Fruit fly (Drosophila melanogaster) whole organism, embryonic: ENCODE data around the gene CG43156.
A peak's percentile ranks its signal among the peaks of the same experiment; 100 is the strongest.

ENCODE experiments used
- Atf6 ChIP-seq: fragments of 200-800 bp; sonication (Bioruptor generic); IDR thresholded peaks from 2 replicates; pipeline ENCODE4 v1.3.6; 2022; ENCODE audit warnings: missing biosample characterization, missing genetic modification characterization
- Awh ChIP-seq: fragments of 200-800 bp; sonication (Bioruptor generic); IDR thresholded peaks from 2 replicates; pipeline ENCODE4, ENCODE4 v1.3.6; 2022; ENCODE audit warnings: missing biosample characterization, missing genetic modification characterization
- CG10147 ChIP-seq: fragments of 200-800 bp; sonication (Bioruptor generic); optimal IDR thresholded peaks from 2 replicates; lab custom pipeline; 2019; ENCODE audit warnings: missing biosample characterization, mild to moderate bottlenecking, missing genetic modification characterization, moderate library complexity
- CG11093 ChIP-seq: fragments of 200-800 bp; sonication (Bioruptor generic); IDR thresholded peaks from 3 replicates; pipeline ENCODE4 v1.3.6; 2022; ENCODE audit warnings: missing biosample characterization, missing genetic modification characterization
- CG11695 ChIP-seq: fragments of 200-800 bp; sonication (Bioruptor generic); IDR thresholded peaks from 3 replicates; pipeline ENCODE4 v1.3.6; 2022; ENCODE audit warnings: missing biosample characterization, missing genetic modification characterization
- CG13624 ChIP-seq: fragments of 200-800 bp; sonication (Bioruptor generic); optimal IDR thresholded peaks from 2 replicates; lab custom pipeline; 2016; ENCODE audit warnings: missing biosample characterization, missing genetic modification characterization
- CG14050 ChIP-seq: fragments of 200-800 bp; sonication (Bioruptor generic); IDR thresholded peaks from 3 replicates; pipeline ENCODE4 v1.3.6; 2022; ENCODE audit warnings: missing biosample characterization, missing genetic modification characterization
- CG15269 ChIP-seq: fragments of 200-800 bp; sonication (Bioruptor generic); optimal IDR thresholded peaks from 2 replicates; lab custom pipeline; 2018; ENCODE audit warnings: missing biosample characterization, mild to moderate bottlenecking, missing genetic modification characterization, moderate library complexity
- CG2120 ChIP-seq: fragments of 200-800 bp; sonication (Bioruptor generic); optimal IDR thresholded peaks from 3 replicates; lab custom pipeline; 2016; ENCODE audit warnings: missing biosample characterization, missing genetic modification characterization
- CG2199 ChIP-seq: fragments of 200-800 bp; sonication (Bioruptor generic); IDR thresholded peaks from 3 replicates; pipeline ENCODE4 v1.3.6; 2022; ENCODE audit warnings: missing biosample characterization, missing genetic modification characterization
- CG31388 ChIP-seq: fragments of 200-800 bp; sonication (Bioruptor generic); optimal IDR thresholded peaks from 2 replicates; lab custom pipeline; 2016; ENCODE audit warnings: missing biosample characterization, missing genetic modification characterization
- CG31441 ChIP-seq: fragments of 200-800 bp; sonication (Bioruptor generic); IDR thresholded peaks from 2 replicates; pipeline ENCODE4 v1.3.6; 2022; ENCODE audit warnings: missing biosample characterization, missing genetic modification characterization
- CG32767 ChIP-seq: fragments of 200-800 bp; sonication (Bioruptor generic); IDR thresholded peaks from 2 replicates; pipeline ENCODE4 v1.3.6; 2022; ENCODE audit warnings: missing biosample characterization, missing genetic modification characterization
- CG34224 ChIP-seq: fragments of 200-800 bp; sonication (Bioruptor generic); IDR thresholded peaks from 3 replicates; pipeline ENCODE4 v1.3.6; 2022; ENCODE audit warnings: missing biosample characterization, missing genetic modification characterization; ENCODE audit not compliant: partially characterized antibody
- CG6175 ChIP-seq: fragments of 200-800 bp; sonication (Bioruptor generic); IDR thresholded peaks from 3 replicates; pipeline ENCODE4 v1.3.6; 2022; ENCODE audit warnings: missing biosample characterization, missing genetic modification characterization
- CG6813 ChIP-seq: fragments of 200-800 bp; sonication (Bioruptor generic); optimal IDR thresholded peaks from 2 replicates; lab custom pipeline; 2017; ENCODE audit warnings: missing biosample characterization, missing genetic modification characterization, mild to moderate bottlenecking, moderate library complexity, missing genetic modification reagents
- CG8388 ChIP-seq: fragments of 200-800 bp; sonication (Bioruptor generic); optimal IDR thresholded peaks from 2 replicates; lab custom pipeline; 2019; ENCODE audit warnings: missing biosample characterization, mild to moderate bottlenecking, missing genetic modification characterization, moderate library complexity
- CG8924 ChIP-seq: fragments of 200-800 bp; optimal IDR thresholded peaks from 3 replicates; lab custom pipeline; 2019; ENCODE audit warnings: missing biosample characterization, mild to moderate bottlenecking, missing genetic modification characterization, moderate library complexity
- CG9817 ChIP-seq: fragments of 200-800 bp; sonication (Bioruptor generic); optimal IDR thresholded peaks from 2 replicates; lab custom pipeline; 2018; ENCODE audit warnings: missing biosample characterization, mild to moderate bottlenecking, missing genetic modification characterization, moderate library complexity
- Dref ChIP-seq: fragments of 200-800 bp; sonication (Bioruptor generic); IDR thresholded peaks from 2 replicates; pipeline ENCODE4 v1.3.6; 2022; ENCODE audit warnings: missing biosample characterization, missing genetic modification characterization
- Gug ChIP-seq: fragments of 200-800 bp; sonication (Bioruptor generic); IDR thresholded peaks from 4 replicates; pipeline ENCODE4 v1.3.6; 2022; ENCODE audit warnings: missing biosample characterization, missing genetic modification characterization
- Hr3 ChIP-seq: fragments of 200-800 bp; sonication (Bioruptor generic); optimal IDR thresholded peaks from 3 replicates; lab custom pipeline; 2016; ENCODE audit warnings: missing biosample characterization, missing genetic modification characterization
- Lpt ChIP-seq: fragments of >200 bp; optimal IDR thresholded peaks from 2 replicates; lab custom pipeline; 2018; ENCODE audit warnings: missing biosample characterization, missing genetic modification characterization
- MBD-R2 ChIP-seq: fragments of 200-800 bp; sonication (Bioruptor generic); IDR thresholded peaks from 2 replicates; pipeline ENCODE4 v1.3.6; 2022; ENCODE audit warnings: missing biosample characterization, missing genetic modification characterization
- Nf-YA ChIP-seq: fragments of 200-800 bp; sonication (Bioruptor generic); IDR thresholded peaks from 2 replicates; pipeline ENCODE4 v1.3.6; 2022; ENCODE audit warnings: missing biosample characterization, missing genetic modification characterization
- Oaz ChIP-seq: fragments of 200-800 bp; sonication (Bioruptor generic); IDR thresholded peaks from 2 replicates; pipeline ENCODE4 v1.3.6; 2022; ENCODE audit warnings: missing biosample characterization, missing genetic modification characterization
- Oli ChIP-seq: fragments of 200-800 bp; sonication (Bioruptor generic); optimal IDR thresholded peaks from 2 replicates; lab custom pipeline; 2018; ENCODE audit warnings: missing biosample characterization, mild to moderate bottlenecking, missing genetic modification characterization, moderate library complexity
- Pdp1 ChIP-seq, 2 experiments: fragments of 200-800 bp; sonication (Bioruptor generic); optimal IDR thresholded peaks; 3 replicates each; lab custom pipeline; 2016; ENCODE audit warnings: missing biosample characterization in 2 of 2, missing genetic modification characterization in 2 of 2, mild to moderate bottlenecking in 1 of 2, moderate library complexity in 1 of 2
- Rx ChIP-seq: fragments of 200-800 bp; sonication (Bioruptor generic); IDR thresholded peaks from 2 replicates; pipeline ENCODE4 v1.3.6; 2022; ENCODE audit warnings: missing biosample characterization, missing genetic modification characterization
- Xbp1 ChIP-seq: fragments of 200-800 bp; sonication (Bioruptor generic); optimal IDR thresholded peaks from 3 replicates; lab custom pipeline; 2016; ENCODE audit warnings: missing biosample characterization, mild to moderate bottlenecking, missing genetic modification characterization
- ara ChIP-seq: fragments of 200-800 bp; sonication (Bioruptor generic); IDR thresholded peaks from 2 replicates; pipeline ENCODE4 v1.3.6; 2022; ENCODE audit warnings: missing biosample characterization, missing genetic modification characterization
- chinmo ChIP-seq: fragments of 200-800 bp; sonication (Bioruptor generic); IDR thresholded peaks from 4 replicates; pipeline ENCODE4 v1.3.6; 2022; ENCODE audit warnings: missing biosample characterization, missing genetic modification characterization; ENCODE audit not compliant: partially characterized antibody
- ci ChIP-seq: fragments of 200-800 bp; sonication (Bioruptor generic); IDR thresholded peaks from 3 replicates; pipeline ENCODE4 v1.3.6; 2022; ENCODE audit warnings: missing biosample characterization, missing genetic modification characterization
- dpn ChIP-seq, 2 experiments: fragments of 200-800 bp; sonication (Bioruptor generic); optimal IDR thresholded peaks; 3 replicates each; lab custom pipeline; 2016; ENCODE audit warnings: missing biosample characterization in 2 of 2, missing genetic modification characterization in 2 of 2
- dysf ChIP-seq: fragments of 200-800 bp; sonication (Bioruptor generic); IDR thresholded peaks from 3 replicates; pipeline ENCODE4 v1.3.6; 2022; ENCODE audit warnings: missing biosample characterization, missing genetic modification characterization
- esg ChIP-seq: fragments of 200-800 bp; sonication (Bioruptor generic); conservative IDR thresholded peaks from 2 replicates; pipeline ENCODE4 v1.3.6; 2022; ENCODE audit warnings: missing biosample characterization, missing genetic modification characterization
- exex ChIP-seq: fragments of 200-800 bp; sonication (Bioruptor generic); optimal IDR thresholded peaks from 4 replicates; lab custom pipeline; 2018; ENCODE audit warnings: missing biosample characterization, mild to moderate bottlenecking, missing genetic modification characterization, moderate library complexity
- eyg ChIP-seq: fragments of 200-800 bp; sonication (Bioruptor generic); optimal IDR thresholded peaks from 3 replicates; lab custom pipeline; 2016; ENCODE audit warnings: missing biosample characterization, missing genetic modification characterization
- fd3F ChIP-seq: fragments of 200-800 bp; sonication (Bioruptor generic); optimal IDR thresholded peaks from 2 replicates; lab custom pipeline; 2018; ENCODE audit warnings: missing biosample characterization, mild to moderate bottlenecking, missing genetic modification characterization, moderate library complexity
- fru ChIP-seq: fragments of >200 bp; optimal IDR thresholded peaks from 2 replicates; lab custom pipeline; 2017
- gce ChIP-seq: fragments of 200-800 bp; sonication (Bioruptor generic); IDR thresholded peaks from 3 replicates; pipeline ENCODE4 v1.3.6; 2022; ENCODE audit warnings: missing biosample characterization, missing genetic modification characterization
- gsb ChIP-seq: fragments of 200-800 bp; sonication (Bioruptor generic); IDR thresholded peaks from 2 replicates; pipeline ENCODE4 v1.3.6; 2022; ENCODE audit warnings: missing biosample characterization, missing genetic modification characterization
- jumu ChIP-seq: fragments of 200-800 bp; sonication (Bioruptor generic); optimal IDR thresholded peaks from 3 replicates; lab custom pipeline; 2016; ENCODE audit warnings: missing biosample characterization, missing genetic modification characterization
- lov ChIP-seq, 2 experiments: fragments of 200-800 bp in 1 of 2; fragments of >200 bp in 1 of 2; sonication (Bioruptor generic) in 1 of 2; IDR thresholded peaks in 1 of 2; optimal IDR thresholded peaks in 1 of 2; 2 replicates in 1 of 2; 3 replicates in 1 of 2; pipeline versions ENCODE4 v1.3.6 to Lab custom; 2017 to 2022; ENCODE audit warnings: missing biosample characterization in 1 of 2, missing genetic modification characterization in 1 of 2
- peb ChIP-seq: fragments of 200-800 bp; sonication (Bioruptor generic); IDR thresholded peaks from 2 replicates; pipeline ENCODE4 v1.3.6; 2022; ENCODE audit warnings: missing biosample characterization, missing genetic modification characterization
- pros ChIP-seq: fragments of 200-800 bp; sonication (Bioruptor generic); optimal IDR thresholded peaks from 3 replicates; lab custom pipeline; 2019; ENCODE audit warnings: missing biosample characterization, mild to moderate bottlenecking, missing genetic modification characterization, moderate library complexity
- ro ChIP-seq: fragments of 200-800 bp; sonication (Bioruptor generic); IDR thresholded peaks from 2 replicates; pipeline ENCODE4 v1.3.6; 2022; ENCODE audit warnings: missing biosample characterization, missing genetic modification characterization
- sens-2 ChIP-seq: fragments of 200-800 bp; sonication (Bioruptor generic); IDR thresholded peaks from 2 replicates; pipeline ENCODE4 v1.3.6; 2022; ENCODE audit warnings: missing biosample characterization, missing genetic modification characterization
- slbo ChIP-seq: fragments of 200-800 bp; sonication (Bioruptor generic); IDR thresholded peaks from 2 replicates; pipeline ENCODE4 v1.3.6; 2022; ENCODE audit warnings: missing biosample characterization, missing genetic modification characterization
- so ChIP-seq: fragments of 200-800 bp; sonication (Bioruptor generic); IDR thresholded peaks from 3 replicates; pipeline ENCODE4 v1.3.6; 2022; ENCODE audit warnings: missing biosample characterization, missing genetic modification characterization
- tgo ChIP-seq: fragments of 200-800 bp; sonication (Bioruptor generic); IDR thresholded peaks from 3 replicates; pipeline ENCODE4 v1.3.6; 2022; ENCODE audit warnings: missing biosample characterization, missing genetic modification characterization

Gene CG43156

dm6 chrX:11925213-11925612 is 18.5 kb upstream of the CG43156 start (continued):
- TF ChIP-seq CG13624 (peak; percentile 59), Gug (peak; percentile 28; the same call in 1 of the 4 replicates), Rx (GFP tag; lab: Robert Waterston, UW) (0 out of 2 replicates have a peak, but pooled peaks have one; percentile 43), CG2199 (no peak), sens-2 (no peak), CG8388 (peak; percentile 6), Awh (GFP tag; lab: Robert Waterston, UW) (peak; percentile 65; the same call in 1 of the 2 replicates), fd3F (peak; percentile 14), ara (peak; percentile 51; the same call in 1 of the 2 replicates), gce (GFP tag; lab: Robert Waterston, UW) (peak; percentile 75; the same call in 1 of the 3 replicates), Atf6 (peak; percentile 73), CG34224 (no peak), CG10147 (GFP tag; lab: Kevin White, UChicago) (peak; percentile 30), lov (optimal IDR thresholded peaks at IDR 0.05; lab: Kevin White, UChicago) (no peak), lov (GFP tag; IDR thresholded peaks at IDR 0.05; lab: Robert Waterston, UW) (peak; percentile 39; the same call in 1 of the 3 replicates), MBD-R2 (GFP tag; lab: Robert Waterston, UW) (peak; percentile 48; the same call in 1 of the 2 replicates), CG31388 (peak; percentile 20), slbo (peak; percentile 79), CG9817 (tag; lab: Kevin White, UChicago) (peak; percentile 50), CG2120 (GFP tag; lab: Kevin White, UChicago) (peak; percentile 60), CG14050 (peak; percentile 36; the same call in 2 of the 3 replicates), CG15269 (tag; lab: Kevin White, UChicago) (peak; percentile 46), Dref (no peak), CG11093 (peak; percentile 55; the same call in 1 of the 3 replicates), ro (GFP tag; lab: Robert Waterston, UW) (0 out of 2 replicates have a peak, but pooled peaks have one; percentile 33), dpn (GFP tag; optimal IDR thresholded peaks at IDR 0.05; lab: Kevin White, UChicago) (peak in 1 of 2 experiments; percentile 39), eyg (GFP tag; lab: Kevin White, UChicago) (no peak), chinmo (GFP tag; lab: Robert Waterston, UW) (no peak), tgo (GFP tag; lab: Robert Waterston, UW) (peak; percentile 75), CG6813 (GFP tag; lab: Kevin White, UChicago) (no peak), Lpt (GFP tag; lab: Kevin White, UChicago) (no peak), so (GFP tag; lab: Robert Waterston, UW) (0 out of 3 replicates have a peak, but pooled peaks have one; percentile 35), peb (GFP tag; lab: Robert Waterston, UW) (peak; percentile 39; the same call in 1 of the 2 replicates), ci (GFP tag; lab: Robert Waterston, UW) (peak; percentile 76; the same call in 2 of the 3 replicates), Oli (tag; lab: Kevin White, UChicago) (no peak), dysf (GFP tag; lab: Robert Waterston, UW) (peak; percentile 83), Hr3 (no peak), CG11695 (GFP tag; lab: Robert Waterston, UW) (peak; percentile 66), CG6175 (GFP tag; lab: Robert Waterston, UW) (0 out of 3 replicates have a peak, but pooled peaks have one; percentile 20), jumu (no peak), Oaz (GFP tag; lab: Robert Waterston, UW) (peak; percentile 32; the same call in 1 of the 2 replicates), pros (GFP tag; lab: Kevin White, UChicago) (no peak), exex (tag; lab: Kevin White, UChicago) (peak; percentile 6), CG32767 (GFP tag; lab: Robert Waterston, UW) (no peak), Pdp1 (GFP tag; optimal IDR thresholded peaks at IDR 0.05; lab: Kevin White, UChicago) (peak in 1 of 2 experiments; percentile 12), esg (GFP tag; lab: Robert Waterston, UW) (peak; percentile 50), Xbp1 (GFP tag; lab: Kevin White, UChicago) (peak; percentile 35), fru (no peak), Nf-YA (no peak), CG31441 (0 out of 2 replicates have a peak, but pooled peaks have one; percentile 40), gsb (GFP tag; lab: Robert Waterston, UW) (peak; percentile 67), CG8924 (no peak)
